Worm (Caenorhabditis elegans): ENCODE measurements around the gene nspa-2.

ce11 chrV:14899545-14899944, 8.7 kb downstream of the nspa-2 start, which contains the start of gene H12D21.10:
- no peak for TF ChIP-seq nhr-12 (tag; optimal IDR thresholded peaks at IDR 0.05)
- no peak for TF ChIP-seq jun-1 (tag; optimal IDR thresholded peaks at IDR 0.05)
- no peak for TF ChIP-seq lin-39 (tag; optimal IDR thresholded peaks at IDR 0.05)
- TF ChIP-seq unc-130 (tag; optimal IDR thresholded peaks at IDR 0.05), result no peak
- TF ChIP-seq skn-1 (tag; optimal IDR thresholded peaks at IDR 0.05), result no peak
- TF ChIP-seq lin-15B (tag; optimal IDR thresholded peaks at IDR 0.05), result no peak
- no peak for TF ChIP-seq mab-9 (GFP tag; IDR thresholded peaks at IDR 0.05)
- no peak for TF ChIP-seq fkh-10 (GFP tag; optimal IDR thresholded peaks at IDR 0.05)

All from whole organism, L1 larva.